Worm (Caenorhabditis elegans): ENCODE data around the gene srj-50.

DNA sequence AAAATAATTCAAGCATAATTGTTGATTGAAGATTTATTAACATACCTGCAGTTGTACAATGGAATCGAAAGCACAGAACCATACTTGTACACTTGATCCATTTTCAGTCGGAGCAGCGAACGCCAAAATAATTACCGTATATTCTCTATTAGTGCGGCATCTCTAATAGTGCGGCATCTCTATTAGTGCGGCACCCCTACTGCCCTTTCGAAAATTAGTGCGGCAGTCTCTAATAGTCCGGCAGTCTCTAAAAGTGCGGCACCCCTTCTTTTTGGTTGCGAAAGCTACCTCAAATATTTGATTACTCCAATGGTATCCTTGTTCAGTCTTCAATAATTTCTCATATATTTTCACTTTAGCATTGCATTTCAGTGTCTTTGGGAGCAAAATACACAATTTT is 14.6 kb upstream of the srj-50 start, which contains the start of gene srt-34:
- no peak for TF ChIP-seq dmd-4 (tag; optimal IDR thresholded peaks at IDR 0.05; ENCODE audit: borderline replicate concordance)
- no peak for TF ChIP-seq T23F11.4 (GFP tag; optimal IDR thresholded peaks at IDR 0.05)
- no peak for TF ChIP-seq pqm-1 (tag; optimal IDR thresholded peaks at IDR 0.05)
- TF ChIP-seq gmeb-2 (tag; optimal IDR thresholded peaks at IDR 0.05), result no peak
- TF ChIP-seq lin-11 (tag; optimal IDR thresholded peaks at IDR 0.05), result no peak

All from whole organism, late embryonic.